Worm (Caenorhabditis elegans) whole organism, young adult: ENCODE results near the gene pqn-63.

Experiments used
- B0336.3 ChIP-seq: fragments of 200-800 bp; sonication (Bioruptor generic); IDR thresholded peaks from 2 replicates; pipeline ENCODE4 v1.3.6; 2022; ENCODE audit warnings: missing genetic modification characterization, missing compliant biosample characterization
- C06A6.2 ChIP-seq: fragments of 200-800 bp; sonication (Bioruptor generic); conservative IDR thresholded peaks from 2 replicates; pipeline ENCODE4 v1.3.6; 2022; ENCODE audit warnings: missing genetic modification characterization, missing compliant biosample characterization
- F10E7.11 ChIP-seq: sonication (generic microtip); optimal IDR thresholded peaks from 2 replicates; lab custom pipeline; 2017; ENCODE audit warnings: mild to moderate bottlenecking, missing genetic modification characterization, moderate library complexity, missing compliant biosample characterization
- F37B4.10 ChIP-seq: fragments of 200-800 bp; sonication (Bioruptor generic); IDR thresholded peaks from 2 replicates; pipeline ENCODE4 v1.3.6; 2022; ENCODE audit warnings: missing genetic modification characterization, missing compliant biosample characterization
- F49E8.2 ChIP-seq: sonication (generic microtip); optimal IDR thresholded peaks from 3 replicates; lab custom pipeline; 2017; ENCODE audit warnings: missing genetic modification characterization, mild to moderate bottlenecking, missing compliant biosample characterization, antibody characterized with exemption, moderate library complexity; ENCODE audit not compliant: insufficient read depth
- F57C9.4 ChIP-seq: sonication (generic microtip); optimal IDR thresholded peaks from 2 replicates; lab custom pipeline; 2017; ENCODE audit warnings: mild to moderate bottlenecking, missing genetic modification characterization, missing compliant biosample characterization
- K11D2.4 ChIP-seq: fragments of 200-800 bp; sonication (Bioruptor generic); IDR thresholded peaks from 2 replicates; pipeline ENCODE4 v1.3.6; 2022; ENCODE audit warnings: missing genetic modification reagents, missing genetic modification characterization, missing compliant biosample characterization
- K12H6.12 ChIP-seq: fragments of 200-800 bp; sonication (Bioruptor generic); optimal IDR thresholded peaks from 2 replicates; lab custom pipeline; 2018; ENCODE audit warnings: mild to moderate bottlenecking, missing genetic modification characterization, missing compliant biosample characterization
- Y53F4B.3 ChIP-seq: fragments of 200-800 bp; sonication (Bioruptor generic); IDR thresholded peaks from 2 replicates; pipeline ENCODE4 v1.3.6; 2022; ENCODE audit warnings: missing genetic modification reagents, missing genetic modification characterization, missing compliant biosample characterization
- Y56A3A.18 ChIP-seq: fragments of 200-800 bp; sonication (Bioruptor generic); IDR thresholded peaks from 2 replicates; pipeline ENCODE4 v1.3.6; 2022; ENCODE audit warnings: missing genetic modification reagents, missing genetic modification characterization, missing compliant biosample characterization
- Y79H2A.3 ChIP-seq: fragments of 200-800 bp; sonication (Bioruptor generic); conservative IDR thresholded peaks from 2 replicates; pipeline ENCODE4 v1.3.6; 2022; ENCODE audit warnings: missing genetic modification reagents, missing genetic modification characterization, missing compliant biosample characterization
- ZK185.1 ChIP-seq: sonication (generic microtip); optimal IDR thresholded peaks from 2 replicates; lab custom pipeline; 2016; ENCODE audit warnings: mild to moderate bottlenecking, missing genetic modification characterization, missing compliant biosample characterization; ENCODE audit not compliant: poor library complexity, severe bottlenecking
- ama-1 ChIP-seq, 3 experiments: fragments of 150-350 bp in 1 of 3; sonication (generic microtip) in 2 of 3; optimal IDR thresholded peaks; 2 replicates each; lab custom pipeline; 2014 to 2018; ENCODE audit warnings: missing biosample characterization in 2 of 3, missing genetic modification characterization in 2 of 3, missing genetic modification reagents in 2 of 3
- aptf-3 ChIP-seq: fragments of 200-800 bp; sonication (Bioruptor generic); IDR thresholded peaks from 2 replicates; pipeline ENCODE4 v1.3.6; 2022; ENCODE audit warnings: missing genetic modification characterization, missing compliant biosample characterization
- athp-1 ChIP-seq: sonication (generic microtip); optimal IDR thresholded peaks from 2 replicates; lab custom pipeline; 2017; ENCODE audit warnings: mild to moderate bottlenecking, missing genetic modification characterization, missing compliant biosample characterization
- attf-6 ChIP-seq: fragments of 200-800 bp; sonication (Bioruptor generic); IDR thresholded peaks from 2 replicates; pipeline ENCODE4 v1.3.6; 2022; ENCODE audit warnings: missing genetic modification reagents, missing genetic modification characterization, missing compliant biosample characterization
- cebp-1 ChIP-seq, 2 experiments: fragments of 200-800 bp in 1 of 2; sonication (Bioruptor generic) in 1 of 2; sonication (generic microtip) in 1 of 2; IDR thresholded peaks in 1 of 2; optimal IDR thresholded peaks in 1 of 2; 2 replicates each; pipeline versions ENCODE4 v1.3.6 to Lab custom; 2017 to 2022; ENCODE audit warnings: missing compliant biosample characterization in 2 of 2, missing genetic modification characterization in 2 of 2, mild to moderate bottlenecking in 1 of 2, missing genetic modification reagents in 1 of 2, moderate library complexity in 1 of 2
- cebp-2 ChIP-seq: fragments of 200-800 bp; sonication (Bioruptor generic); IDR thresholded peaks from 2 replicates; pipeline ENCODE4 v1.3.6; 2022; ENCODE audit warnings: missing genetic modification characterization, missing compliant biosample characterization
- ceh-100 ChIP-seq: fragments of 200-800 bp; sonication (Bioruptor generic); IDR thresholded peaks from 2 replicates; pipeline ENCODE4 v1.3.6; 2022; ENCODE audit warnings: missing genetic modification reagents, missing genetic modification characterization, missing compliant biosample characterization
- ceh-91 ChIP-seq: fragments of 200-800 bp; sonication (Bioruptor generic); IDR thresholded peaks from 2 replicates; pipeline ENCODE4 v1.3.6; 2022; ENCODE audit warnings: missing genetic modification reagents, missing genetic modification characterization, missing compliant biosample characterization
- dox-1 ChIP-seq: fragments of 200-800 bp; sonication (Bioruptor generic); IDR thresholded peaks from 2 replicates; pipeline ENCODE4 v1.3.6; 2022; ENCODE audit warnings: missing genetic modification reagents, missing genetic modification characterization, missing compliant biosample characterization
- egl-18 ChIP-seq: fragments of 200-800 bp; sonication (Bioruptor generic); IDR thresholded peaks from 2 replicates; pipeline ENCODE4 v1.3.6; 2022; ENCODE audit warnings: missing genetic modification reagents, missing genetic modification characterization, missing compliant biosample characterization
- fkh-3 ChIP-seq: sonication (generic microtip); optimal IDR thresholded peaks from 2 replicates; lab custom pipeline; 2016; ENCODE audit warnings: mild to moderate bottlenecking, missing genetic modification characterization, missing compliant biosample characterization
- hmg-20 ChIP-seq: fragments of 200-800 bp; sonication (Bioruptor generic); IDR thresholded peaks from 2 replicates; pipeline ENCODE4 v1.3.6; 2022; ENCODE audit warnings: missing genetic modification reagents, missing genetic modification characterization, missing compliant biosample characterization
- lag-1 ChIP-seq: fragments of 200-800 bp; sonication (Bioruptor generic); IDR thresholded peaks from 2 replicates; pipeline ENCODE4 v1.3.6; 2022; ENCODE audit warnings: missing genetic modification reagents, missing genetic modification characterization, missing compliant biosample characterization
- let-607 ChIP-seq, 2 experiments: fragments of 200-800 bp in 1 of 2; sonication (Bioruptor generic) in 1 of 2; sonication (generic microtip) in 1 of 2; optimal IDR thresholded peaks; 2 replicates each; lab custom pipeline; 2016 to 2018; ENCODE audit warnings: mild to moderate bottlenecking in 2 of 2, missing compliant biosample characterization in 2 of 2, missing genetic modification characterization in 2 of 2, moderate library complexity in 2 of 2, missing genotype in 1 of 2
- lin-35 ChIP-seq, 3 experiments: fragments of 150-350 bp in 2 of 3; sonication (generic microtip) in 1 of 3; optimal IDR thresholded peaks; 2 replicates each; lab custom pipeline; 2014 to 2018; ENCODE audit warnings: missing biosample characterization in 3 of 3, missing genetic modification characterization in 3 of 3, missing genetic modification reagents in 3 of 3
- mel-28 ChIP-seq: sonication (generic microtip); optimal IDR thresholded peaks from 2 replicates; lab custom pipeline; 2016; ENCODE audit warnings: borderline replicate concordance, mild to moderate bottlenecking, missing genetic modification characterization, missing compliant biosample characterization
- nfya-2 ChIP-seq: fragments of 200-800 bp; sonication (Bioruptor generic); IDR thresholded peaks from 2 replicates; pipeline ENCODE4 v1.3.6; 2022; ENCODE audit warnings: missing genetic modification reagents, missing genetic modification characterization, missing compliant biosample characterization
- nhr-80 ChIP-seq: sonication (generic microtip); optimal IDR thresholded peaks from 2 replicates; lab custom pipeline; 2016; ENCODE audit warnings: missing genetic modification characterization, missing compliant biosample characterization
- pha-4 ChIP-seq: fragments of 150-350 bp; sonication (generic microtip); optimal IDR thresholded peaks from 2 replicates; lab custom pipeline; 2014; ENCODE audit warnings: missing biosample characterization, missing genetic modification reagents, missing genetic modification characterization
- unc-62 ChIP-seq: fragments of 150-350 bp; optimal IDR thresholded peaks from 2 replicates; lab custom pipeline; 2014; ENCODE audit warnings: missing biosample characterization, missing genetic modification reagents, missing genetic modification characterization
- xnd-1 ChIP-seq: sonication (generic microtip); optimal IDR thresholded peaks from 2 replicates; lab custom pipeline; 2016; ENCODE audit warnings: missing genotype, missing genetic modification reagents, missing genetic modification characterization, missing compliant biosample characterization

Gene pqn-63

DNA sequence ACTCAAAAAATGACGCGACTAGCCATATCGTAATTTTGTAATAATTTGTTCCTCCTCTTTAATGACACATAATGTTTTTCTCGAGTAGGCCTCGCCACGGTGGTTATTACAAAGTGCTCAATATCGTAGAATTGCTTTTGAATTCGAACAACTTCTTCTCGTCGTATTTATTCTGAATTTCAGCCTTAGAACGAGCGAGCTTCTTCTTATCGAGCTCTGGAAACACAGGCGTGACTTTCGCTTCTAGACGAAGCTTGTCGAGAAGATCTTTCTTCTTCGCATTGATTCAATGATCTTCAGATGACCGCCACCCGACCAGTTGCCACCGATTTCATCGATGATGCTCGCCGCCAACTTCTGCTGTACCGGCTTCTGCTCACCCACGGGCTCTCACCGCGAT, 35.5 kb downstream of the pqn-63 start, which contains the start of gene T06E4.21 (continued):
- TF ChIP-seq ceh-91 (GFP tag; lab: Robert Waterston, UW) (no peak), egl-18 (no peak)

DNA sequence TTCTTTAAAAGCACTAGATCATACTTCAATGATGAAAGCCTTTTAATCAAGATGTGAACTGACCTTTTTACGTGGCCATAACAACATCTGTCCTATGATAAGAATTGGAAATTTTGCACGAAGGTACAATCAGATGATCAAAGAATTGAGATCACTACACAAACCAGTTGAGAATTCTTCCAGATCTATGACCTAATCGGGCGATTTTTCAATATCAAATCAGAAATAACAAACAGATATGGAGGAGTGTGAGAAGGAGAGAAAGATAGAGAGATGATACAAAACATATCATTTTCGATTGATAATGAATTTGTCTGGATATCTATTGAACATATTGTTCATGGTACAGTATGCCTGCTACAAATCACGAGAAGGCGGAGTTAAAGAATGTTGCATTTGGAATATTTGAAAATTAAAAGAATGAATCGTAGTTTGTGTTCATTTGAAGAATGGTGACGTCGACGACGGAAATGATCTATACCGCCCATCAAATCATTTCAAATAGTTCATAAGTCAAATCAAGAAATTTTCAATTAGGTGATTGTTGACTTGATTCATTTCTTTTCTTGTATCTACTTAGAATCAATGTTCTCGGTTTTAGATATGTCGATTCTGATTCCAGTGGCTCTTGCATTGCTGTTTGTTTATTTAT, 38.4 kb downstream of the pqn-63 start, which contains the start of gene cyp-29A4:
Gene cyp-29A4, plus strand, starts transcription at position 602 of the 652 bp plus-strand sequence.
- TF ChIP-seq xnd-1 (tag; lab: Kevin White, UChicago) = no peak

DNA sequence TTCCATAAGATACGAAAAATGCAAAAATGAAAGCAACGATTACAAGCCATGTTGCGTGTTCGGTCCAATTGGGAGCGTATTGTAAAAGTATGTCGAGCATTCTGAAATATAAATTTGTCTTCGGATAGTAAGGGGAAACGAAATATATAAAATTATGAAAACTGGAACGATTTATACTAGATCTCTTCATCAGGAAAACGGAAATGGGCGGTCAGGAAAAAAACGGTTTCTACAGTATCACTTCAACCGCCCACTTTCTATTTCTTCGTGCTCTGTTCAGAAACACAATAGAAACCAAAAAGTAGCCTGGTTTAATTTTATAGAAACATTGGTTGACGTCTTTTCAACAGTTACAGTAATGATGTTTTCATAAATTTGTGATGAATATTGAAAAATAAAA, 45.7 kb downstream of the pqn-63 start, which contains the start of gene pitr-4:
Gene pitr-4, minus strand, starts transcription at position 101 of the 400 bp plus-strand sequence.
- TF ChIP-seq cebp-2 = no peak
- TF ChIP-seq ama-1 (optimal IDR thresholded peaks at IDR 0.05; lab: Kevin White, UChicago) = no peak
- TF ChIP-seq ama-1 (GFP tag; optimal IDR thresholded peaks at IDR 0.05; lab: Kevin White, UChicago) = no peak
- TF ChIP-seq hmg-20 (GFP tag; lab: Robert Waterston, UW) = no peak
- no peak for TF ChIP-seq attf-6 (GFP tag; lab: Robert Waterston, UW)
- no peak for TF ChIP-seq unc-62 (GFP tag; lab: Kevin White, UChicago)
- TF ChIP-seq fkh-3 = no peak
- TF ChIP-seq ceh-100 (GFP tag; lab: Robert Waterston, UW) = no peak
- TF ChIP-seq Y79H2A.3 (GFP tag; lab: Robert Waterston, UW) = no peak
- TF ChIP-seq aptf-3 = no peak
- TF ChIP-seq athp-1 (tag; lab: Kevin White, UChicago) = no peak
- TF ChIP-seq lag-1 (GFP tag; lab: Robert Waterston, UW) = no peak
- TF ChIP-seq cebp-1 (GFP tag; IDR thresholded peaks at IDR 0.05; lab: Robert Waterston, UW) = no peak
- no peak for TF ChIP-seq cebp-1 (tag; optimal IDR thresholded peaks at IDR 0.05; lab: Kevin White, UChicago)
- no peak for TF ChIP-seq F57C9.4
- no peak for TF ChIP-seq B0336.3
- no peak for TF ChIP-seq F37B4.10
- no peak for TF ChIP-seq F49E8.2 (tag; lab: Kevin White, UChicago)
- no peak for TF ChIP-seq lin-35 (GFP tag; optimal IDR thresholded peaks at IDR 0.05; lab: Kevin White, UChicago)
- no peak for TF ChIP-seq nfya-2 (GFP tag; lab: Robert Waterston, UW)
- no peak for TF ChIP-seq dox-1 (GFP tag; lab: Robert Waterston, UW)
- no peak for TF ChIP-seq K11D2.4 (GFP tag; lab: Robert Waterston, UW)

DNA sequence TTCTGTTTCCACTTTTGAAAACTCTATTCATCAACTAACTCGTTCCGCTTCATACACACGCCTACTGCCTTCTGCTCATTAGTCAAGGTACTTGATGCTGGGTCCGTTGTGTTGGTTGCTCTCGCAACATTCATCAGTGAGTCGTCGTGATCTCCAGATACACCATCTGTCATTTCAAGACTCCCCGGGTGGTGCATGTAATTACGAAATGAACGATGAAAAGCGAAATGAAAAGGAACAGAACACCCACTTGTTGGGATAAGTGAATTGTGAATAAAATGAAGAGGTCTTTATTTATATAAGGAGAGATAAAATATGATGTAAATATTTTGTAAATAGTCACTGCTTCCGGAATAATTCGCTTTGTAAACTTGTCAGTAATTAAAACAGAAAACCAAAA, 48.1 kb downstream of the pqn-63 start:
- TF ChIP-seq nhr-80 (tag; lab: Kevin White, UChicago) (no peak), F37B4.10 (no peak), pha-4 (tag; lab: Kevin White, UChicago) (no peak), C06A6.2 (no peak), let-607 (tag; optimal IDR thresholded peaks at IDR 0.05; lab: Kevin White, UChicago) (no peak), cebp-1 (GFP tag; IDR thresholded peaks at IDR 0.05; lab: Robert Waterston, UW) (no peak), cebp-1 (tag; optimal IDR thresholded peaks at IDR 0.05; lab: Kevin White, UChicago) (no peak), F10E7.11 (no peak)

DNA sequence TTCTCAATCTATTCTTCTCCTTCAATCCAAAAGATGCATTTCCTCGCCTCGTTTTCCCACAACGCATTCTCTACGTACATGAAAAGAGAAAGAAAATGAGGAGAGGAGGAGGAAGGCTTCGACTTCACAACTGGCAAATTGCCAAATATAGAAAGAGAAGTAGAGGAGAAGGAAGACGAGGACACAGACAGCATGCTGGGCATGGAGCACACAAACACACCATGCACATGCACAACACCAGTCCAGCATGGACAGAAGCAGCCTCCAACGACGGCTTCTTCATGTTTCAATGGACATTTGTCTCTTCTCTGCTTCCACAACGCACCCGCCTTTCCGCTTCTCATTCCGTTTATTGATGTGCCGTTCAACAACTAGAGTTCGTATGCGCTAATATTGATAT, 48.8 kb downstream of the pqn-63 start:
- peak; percentile 5 for TF ChIP-seq K12H6.12 (tag; lab: Kevin White, UChicago)
- TF ChIP-seq ZK185.1 = peak; percentile 21
- no peak for TF ChIP-seq mel-28 (tag; lab: Kevin White, UChicago)
- no peak for TF ChIP-seq Y79H2A.3 (GFP tag; lab: Robert Waterston, UW)
- 0 out of 2 replicates have a peak, but pooled peaks have one; percentile 28 for TF ChIP-seq Y56A3A.18 (GFP tag; lab: Robert Waterston, UW)
- no peak for TF ChIP-seq Y53F4B.3 (GFP tag; lab: Robert Waterston, UW)
